Fruit fly (Drosophila melanogaster) whole organism, prepupa: ENCODE data around the gene CG17778.

ENCODE experiments used
- Blimp-1 ChIP-seq: fragments of 200-800 bp; sonication (Bioruptor generic); optimal IDR thresholded peaks from 3 replicates; lab custom pipeline; 2017; ENCODE audit warnings: missing biosample characterization, missing genetic modification characterization, mild to moderate bottlenecking, moderate library complexity, missing genetic modification reagents
- CG10669 ChIP-seq: fragments of 200-800 bp; sonication (Bioruptor generic); optimal IDR thresholded peaks from 3 replicates; lab custom pipeline; 2018; ENCODE audit warnings: missing biosample characterization, mild to moderate bottlenecking, missing genetic modification characterization, moderate library complexity
- CG6808 ChIP-seq: fragments of 200-800 bp; sonication (Bioruptor generic); optimal IDR thresholded peaks from 3 replicates; lab custom pipeline; 2017; ENCODE audit warnings: missing biosample characterization, missing genetic modification characterization, mild to moderate bottlenecking, moderate library complexity, missing genetic modification reagents
- CG6854 ChIP-seq: fragments of 200-800 bp; sonication (Bioruptor generic); optimal IDR thresholded peaks from 2 replicates; lab custom pipeline; 2017; ENCODE audit warnings: missing biosample characterization, mild to moderate bottlenecking, missing genetic modification characterization
- Eip75B ChIP-seq: fragments of 200-800 bp; sonication (Bioruptor generic); optimal IDR thresholded peaks from 3 replicates; lab custom pipeline; 2016; ENCODE audit warnings: missing biosample characterization, missing genetic modification characterization
- Eip93F ChIP-seq: fragments of 200-800 bp; sonication (Bioruptor generic); optimal IDR thresholded peaks from 2 replicates; lab custom pipeline; 2016; ENCODE audit warnings: missing biosample characterization, mild to moderate bottlenecking, missing genetic modification characterization
- Gug ChIP-seq: fragments of 200-800 bp; sonication (Bioruptor generic); IDR thresholded peaks from 2 replicates; pipeline ENCODE4 v1.3.6; 2022; ENCODE audit warnings: missing biosample characterization, missing genetic modification characterization
- Lpt ChIP-seq: fragments of 200-800 bp; sonication (Bioruptor generic); optimal IDR thresholded peaks from 3 replicates; lab custom pipeline; 2016; ENCODE audit warnings: missing biosample characterization, missing genetic modification characterization
- Met ChIP-seq: fragments of 200-800 bp; sonication (Bioruptor generic); optimal IDR thresholded peaks from 3 replicates; lab custom pipeline; 2016; ENCODE audit warnings: missing biosample characterization, missing genetic modification characterization
- OdsH ChIP-seq: fragments of 200-800 bp; sonication (Bioruptor generic); optimal IDR thresholded peaks from 3 replicates; lab custom pipeline; 2016; ENCODE audit warnings: missing biosample characterization, missing genetic modification characterization
- acj6 ChIP-seq: fragments of 200-800 bp; sonication (Bioruptor generic); optimal IDR thresholded peaks from 3 replicates; lab custom pipeline; 2016; ENCODE audit warnings: missing biosample characterization, missing genetic modification characterization
- esn ChIP-seq: fragments of 200-800 bp; sonication (Bioruptor generic); optimal IDR thresholded peaks from 2 replicates; lab custom pipeline; 2016; ENCODE audit warnings: missing biosample characterization, mild to moderate bottlenecking, missing genetic modification characterization, moderate library complexity

- TF ChIP-seq CG6854 (GFP tag; lab: Kevin White, UChicago) (no peak), acj6 (GFP tag; lab: Kevin White, UChicago) (no peak), Eip75B (GFP tag; lab: Kevin White, UChicago) (no peak), Eip93F (GFP tag; lab: Kevin White, UChicago) (no peak), CG6808 (GFP tag; lab: Kevin White, UChicago) (no peak), CG10669 (GFP tag; lab: Kevin White, UChicago) (no peak), OdsH (no peak), Blimp-1 (GFP tag; lab: Kevin White, UChicago) (no peak), esn (GFP tag; lab: Kevin White, UChicago) (no peak), Met (GFP tag; lab: Kevin White, UChicago) (no peak), Lpt (GFP tag; lab: Kevin White, UChicago) (no peak), Gug (no peak)
These were observed 37.5 kb upstream of the CG17778 start for dm6 chrX:456959-457358.
